Fruit fly (Drosophila melanogaster): ENCODE results near the gene CG17111.

DNA sequence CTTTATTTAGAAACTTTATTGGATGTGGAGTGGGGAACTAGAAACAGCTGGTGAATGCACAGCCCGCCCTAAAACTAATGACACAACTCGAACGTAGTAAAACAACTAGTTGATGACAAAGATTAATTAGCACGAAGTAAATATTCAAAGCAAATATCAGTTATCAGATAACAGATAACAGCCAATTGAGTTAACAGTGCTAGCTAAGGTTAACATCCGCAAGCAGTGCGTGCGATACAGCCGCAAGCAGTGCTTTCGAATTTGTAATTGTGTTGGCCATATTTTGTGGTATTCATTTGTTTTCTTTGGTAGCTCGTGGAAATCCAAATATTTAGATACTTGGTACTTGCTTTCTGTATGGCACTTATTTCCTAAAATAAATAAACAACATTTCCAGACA lies 53.6 kb downstream of the CG17111 start:
- TF ChIP-seq h (optimal IDR thresholded peaks at IDR 0.05) (no peak), Sin3A (optimal IDR thresholded peaks at IDR 0.05) (no peak), psq (optimal IDR thresholded peaks at IDR 0.05) (no peak)
